Worm (Caenorhabditis elegans) whole organism, L4/young adult: Measurements from ENCODE around the gene srh-113.

Source experiments
- W03F9.2 ChIP-seq: fragments of 150-350 bp; optimal IDR thresholded peaks from 2 replicates; lab custom pipeline; 2014; ENCODE audit warnings: missing biosample characterization, missing genetic modification characterization
- dao-5 ChIP-seq: sonication (generic microtip); optimal IDR thresholded peaks from 2 replicates; lab custom pipeline; 2016; ENCODE audit warnings: missing genotype, missing genetic modification characterization, moderate library complexity, missing compliant biosample characterization
- him-1 ChIP-seq: sonication (generic microtip); optimal IDR thresholded peaks from 2 replicates; lab custom pipeline; 2016; ENCODE audit warnings: missing genotype, missing genetic modification reagents, missing genetic modification characterization, missing compliant biosample characterization

srh-113 gene

DNA sequence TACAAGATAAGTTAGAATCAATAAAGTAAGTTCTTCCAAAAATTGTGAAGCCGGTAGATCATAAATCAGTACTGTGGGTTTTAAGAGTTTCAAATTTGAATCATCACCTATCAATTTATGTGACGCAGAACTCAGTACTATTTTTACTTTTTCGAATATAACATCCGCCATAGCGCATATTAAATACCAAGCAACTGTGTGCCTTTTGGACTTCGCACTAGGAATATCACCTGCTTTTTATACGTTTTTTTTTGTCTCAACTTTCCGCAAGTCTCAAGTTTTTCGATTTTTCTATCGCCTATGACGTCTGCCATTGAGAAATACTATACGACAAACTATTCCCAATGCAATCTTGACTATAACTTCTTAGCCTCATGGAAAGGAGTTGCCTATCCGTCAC lies at the start of gene srh-113:
TSS of gene srh-113 (plus strand) at position 301 of the 400 bp plus-strand sequence.
- TF ChIP-seq dao-5 (tag; lab: Kevin White, UChicago) (no peak), W03F9.2 (no peak), him-1 (tag; lab: Kevin White, UChicago) (no peak)

DNA sequence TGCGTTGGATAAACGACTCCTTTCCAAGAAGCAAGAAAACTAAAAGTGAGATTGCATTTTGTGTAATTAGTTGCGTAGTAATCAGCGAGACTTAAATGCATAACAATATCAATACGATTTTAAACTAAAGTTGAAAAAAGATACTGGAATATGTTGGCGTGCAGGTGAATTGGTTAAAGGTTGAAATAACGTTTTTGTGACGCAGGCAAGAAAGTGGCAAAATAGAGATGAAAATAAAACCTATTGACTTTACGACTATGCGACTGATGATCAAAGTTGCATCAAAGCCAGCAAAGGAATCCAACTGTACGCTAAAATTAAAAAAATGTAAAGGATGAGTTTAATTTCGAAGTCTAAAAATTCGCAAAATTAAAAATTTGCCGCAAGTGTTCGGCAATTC lies 47.4 kb upstream of the srh-113 start, which contains the start of gene srh-102:
TSS of gene srh-102 (minus strand) at position 101 of the 400 bp plus-strand sequence.
- TF ChIP-seq W03F9.2 (no peak), dao-5 (tag; lab: Kevin White, UChicago) (no peak)

DNA sequence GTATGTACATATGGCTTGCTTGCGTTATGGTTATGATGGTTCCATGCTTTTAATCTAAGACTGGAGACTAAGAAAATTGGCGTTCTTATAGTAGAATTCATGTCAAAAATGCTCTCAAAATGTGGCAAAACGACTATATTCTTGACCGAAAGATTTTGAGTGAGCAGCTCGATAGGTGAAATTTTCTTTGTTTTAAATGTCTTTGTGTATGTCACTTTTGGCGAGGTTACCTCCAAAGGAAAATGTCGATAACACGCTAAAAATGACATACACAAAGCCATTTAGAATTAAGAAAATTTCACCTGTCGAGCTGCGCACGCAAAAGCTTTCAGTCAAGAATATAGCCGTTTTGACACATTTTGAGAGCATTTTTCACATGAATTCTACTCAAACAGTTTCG lies 45.4 kb upstream of the srh-113 start, which contains the start of gene srz-66:
TSS of gene srz-66 (minus strand) at position 101 of the 400 bp plus-strand sequence.
- TF ChIP-seq him-1 (tag; lab: Kevin White, UChicago) (no peak), W03F9.2 (no peak), dao-5 (tag; lab: Kevin White, UChicago) (no peak)

DNA sequence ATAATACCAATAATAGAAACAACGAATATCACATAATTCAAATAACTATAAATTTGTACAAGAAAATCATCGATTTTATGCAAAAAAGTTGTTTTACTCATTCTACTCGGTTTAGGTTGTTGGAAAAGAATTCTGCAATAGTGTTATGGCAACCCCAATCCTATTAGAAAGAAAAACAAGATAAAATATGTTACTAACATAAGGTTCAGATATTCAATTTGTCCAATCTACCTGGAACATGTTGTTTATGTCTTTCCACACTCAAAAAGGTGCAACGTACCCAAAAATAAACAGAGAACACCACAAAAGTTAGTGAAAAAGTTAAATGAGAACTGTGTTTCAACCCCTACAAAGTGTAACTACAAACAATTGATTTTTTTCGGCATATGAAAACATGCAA lies 42.0 kb upstream of the srh-113 start, which contains the start of gene srw-51:
TSS of gene srw-51 (minus strand) at position 101 of the 400 bp plus-strand sequence.
- TF ChIP-seq him-1 (tag; lab: Kevin White, UChicago) (no peak), dao-5 (tag; lab: Kevin White, UChicago) (no peak), W03F9.2 (no peak)

DNA sequence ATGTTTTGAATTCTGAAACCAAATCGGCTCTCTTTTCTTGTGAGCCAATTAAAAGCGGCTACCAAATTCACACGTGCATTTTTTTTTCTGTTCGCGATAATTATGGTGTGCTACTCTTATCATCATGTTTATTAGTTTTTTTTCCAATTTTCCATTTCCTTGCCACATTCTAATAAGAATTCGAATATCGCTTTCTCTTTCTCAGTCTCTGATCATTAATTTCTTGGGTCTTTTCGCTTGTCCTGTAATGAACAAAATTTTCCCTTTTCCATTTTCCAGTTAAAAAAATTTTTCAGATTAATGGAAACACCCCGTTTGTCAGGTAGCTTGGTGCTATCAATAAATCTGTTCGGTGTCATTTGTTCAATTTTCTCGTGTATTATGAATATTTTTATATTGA lies 41.3 kb upstream of the srh-113 start, which contains the start of gene srbc-26:
TSS of gene srbc-26 (plus strand) at position 301 of the 400 bp plus-strand sequence.
- TF ChIP-seq him-1 (tag; lab: Kevin White, UChicago) = no peak
- no peak for TF ChIP-seq dao-5 (tag; lab: Kevin White, UChicago)
- TF ChIP-seq W03F9.2 = no peak

DNA sequence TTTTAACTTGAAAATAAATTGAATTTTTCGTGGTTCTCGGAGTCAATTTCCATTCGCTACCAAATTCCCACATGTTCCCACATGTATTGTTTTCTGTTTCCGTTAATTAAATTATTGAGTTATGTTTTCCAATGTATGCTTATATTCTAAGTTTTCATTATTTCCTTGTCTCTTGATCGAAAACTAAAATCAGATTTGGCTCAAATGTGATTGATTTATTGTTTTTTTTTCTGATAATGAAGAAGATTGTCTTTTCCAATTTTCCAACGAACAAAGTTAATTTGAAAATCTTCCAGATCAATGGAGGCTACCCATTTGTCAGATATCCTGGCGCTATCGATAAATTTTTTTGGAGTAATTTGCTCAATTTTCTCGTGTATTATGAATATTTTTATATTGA lies 39.1 kb upstream of the srh-113 start, which contains the start of gene srbc-25:
TSS of gene srbc-25 (plus strand) at position 301 of the 400 bp plus-strand sequence.
- TF ChIP-seq dao-5 (tag; lab: Kevin White, UChicago) (no peak), W03F9.2 (no peak), him-1 (tag; lab: Kevin White, UChicago) (no peak)

DNA sequence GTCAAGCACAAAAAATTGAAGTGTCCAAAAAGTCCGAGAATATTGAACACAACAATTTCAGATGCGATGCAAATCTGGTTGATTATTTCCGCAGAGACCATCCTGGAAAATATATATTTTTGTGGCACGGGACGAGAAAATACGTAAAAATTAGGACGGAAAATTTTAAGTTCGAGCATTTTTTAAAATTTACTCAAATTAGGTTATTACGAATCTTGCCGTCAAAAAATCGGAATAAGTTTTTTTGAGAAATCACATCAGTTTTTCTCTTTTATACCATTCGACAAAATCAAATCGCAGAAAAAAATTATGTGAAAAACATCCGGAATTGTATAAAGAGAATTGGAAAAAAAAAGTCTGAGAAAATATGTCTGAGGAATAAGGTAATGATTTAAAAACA lies 34.9 kb upstream of the srh-113 start, which contains the start of gene srsx-1:
TSS of gene srsx-1 (minus strand) at position 101 of the 400 bp plus-strand sequence.
- TF ChIP-seq W03F9.2 = no peak
- no peak for TF ChIP-seq him-1 (tag; lab: Kevin White, UChicago)
- no peak for TF ChIP-seq dao-5 (tag; lab: Kevin White, UChicago)

DNA sequence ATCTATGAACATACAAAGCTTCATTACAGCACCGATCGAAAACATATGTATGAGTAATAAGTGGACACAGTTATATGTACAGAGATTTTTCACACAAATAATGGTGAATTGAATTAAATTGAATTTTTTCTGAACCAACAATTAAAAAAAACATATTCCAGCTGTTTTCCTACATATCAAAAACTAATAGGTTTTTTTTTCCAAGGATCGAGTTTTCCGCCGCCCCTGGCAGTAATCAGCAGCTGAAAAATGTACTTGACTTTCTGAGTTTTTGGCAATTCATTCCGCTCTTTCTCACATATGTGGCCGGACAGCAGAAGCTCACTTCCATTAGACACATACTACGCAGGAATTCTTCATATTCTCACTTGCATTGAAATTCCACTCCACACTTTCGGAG lies 34.4 kb upstream of the srh-113 start, which contains the start of gene srh-174:
TSS of gene srh-174 (plus strand) at position 301 of the 400 bp plus-strand sequence.
- no peak for TF ChIP-seq W03F9.2
- TF ChIP-seq dao-5 (tag; lab: Kevin White, UChicago) = no peak
- TF ChIP-seq him-1 (tag; lab: Kevin White, UChicago) = no peak

DNA sequence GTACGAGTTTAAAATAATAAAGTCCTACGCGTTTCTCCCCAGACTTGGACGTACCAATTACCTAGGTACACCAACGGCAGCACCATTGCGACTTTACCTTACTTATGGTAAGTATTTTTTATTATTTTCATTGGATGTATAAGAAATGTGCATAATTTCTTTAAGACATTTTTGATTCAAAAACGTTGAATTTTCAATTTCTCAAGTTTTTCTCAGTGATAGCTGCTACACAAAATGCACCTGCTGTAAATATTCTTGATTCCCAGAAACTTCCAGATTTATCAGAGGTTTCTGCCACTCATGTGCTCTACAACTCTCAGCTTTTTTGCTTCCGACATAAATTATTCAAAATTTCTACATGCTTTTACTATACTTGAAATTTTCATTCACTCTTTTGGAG lies 30.8 kb upstream of the srh-113 start, which contains the start of gene srh-159:
TSS of gene srh-159 (plus strand) at position 301 of the 400 bp plus-strand sequence.
- no peak for TF ChIP-seq dao-5 (tag; lab: Kevin White, UChicago)

DNA sequence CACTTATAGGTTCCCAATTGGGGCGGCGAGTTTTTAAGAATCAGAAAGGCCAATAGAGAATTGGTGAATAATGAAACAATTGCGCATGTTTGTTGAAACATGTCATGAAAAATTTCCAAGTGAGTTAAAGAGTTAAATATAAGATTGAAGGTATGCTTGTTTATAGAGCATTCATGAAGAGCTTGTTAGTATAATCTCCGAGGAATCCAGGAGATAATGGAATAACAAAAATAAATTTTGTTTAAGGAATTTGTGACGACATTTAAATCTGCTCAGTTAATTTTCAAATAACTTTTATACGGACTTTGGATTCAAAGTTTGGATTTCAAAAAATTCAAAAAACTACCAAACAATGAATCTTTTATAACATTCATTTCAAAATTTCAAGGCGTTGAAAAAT lies 22.4 kb upstream of the srh-113 start, which contains the start of gene str-199:
TSS of gene str-199 (minus strand) at position 101 of the 400 bp plus-strand sequence.
- TF ChIP-seq him-1 (tag; lab: Kevin White, UChicago) (no peak), W03F9.2 (no peak), dao-5 (tag; lab: Kevin White, UChicago) (no peak)

DNA sequence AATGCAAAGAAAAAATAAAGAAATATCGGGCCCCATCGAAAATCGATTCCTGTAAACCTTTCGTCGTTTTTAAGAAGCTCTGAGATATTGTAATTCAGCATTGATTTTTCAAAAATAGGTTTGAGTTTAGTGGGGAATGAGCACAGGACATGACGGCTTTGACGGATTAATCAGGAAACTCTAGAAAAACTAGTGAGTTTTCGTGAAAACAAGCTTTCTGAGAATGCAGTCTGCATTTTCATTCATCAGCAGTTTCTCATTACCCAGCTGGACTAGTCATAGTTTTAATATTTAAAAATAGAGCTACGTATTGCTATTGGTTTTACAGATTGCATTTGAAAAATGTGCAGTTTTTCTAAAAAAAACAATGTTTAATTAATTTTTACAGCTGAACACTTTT lies 20.6 kb upstream of the srh-113 start, which contains the start of gene srz-47:
TSS of gene srz-47 (minus strand) at position 101 of the 400 bp plus-strand sequence.
- no peak for TF ChIP-seq W03F9.2
- TF ChIP-seq him-1 (tag; lab: Kevin White, UChicago) = no peak
- TF ChIP-seq dao-5 (tag; lab: Kevin White, UChicago) = no peak

DNA sequence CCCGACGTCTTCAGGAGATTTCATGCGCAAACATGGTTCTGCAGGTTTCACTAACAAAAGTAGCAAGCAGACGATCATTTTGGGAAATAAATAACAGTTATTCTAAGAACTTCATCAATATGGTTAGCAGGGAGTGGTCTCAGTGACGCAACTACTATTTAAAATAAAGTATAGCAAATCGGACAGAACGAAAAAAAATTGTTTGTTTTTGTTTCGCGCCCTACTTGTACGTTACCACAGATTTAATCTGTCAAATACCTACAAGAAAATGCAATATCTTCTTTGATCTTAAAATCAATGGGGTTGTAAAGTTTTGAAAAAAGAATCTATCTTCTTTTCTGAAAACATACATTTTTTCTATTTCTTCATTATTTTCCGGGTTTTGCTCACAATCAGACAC lies 13.9 kb upstream of the srh-113 start, which contains the start of gene srz-96:
TSS of gene srz-96 (plus strand) at position 301 of the 400 bp plus-strand sequence.
- no peak for TF ChIP-seq dao-5 (tag; lab: Kevin White, UChicago)
- no peak for TF ChIP-seq W03F9.2
- no peak for TF ChIP-seq him-1 (tag; lab: Kevin White, UChicago)

DNA sequence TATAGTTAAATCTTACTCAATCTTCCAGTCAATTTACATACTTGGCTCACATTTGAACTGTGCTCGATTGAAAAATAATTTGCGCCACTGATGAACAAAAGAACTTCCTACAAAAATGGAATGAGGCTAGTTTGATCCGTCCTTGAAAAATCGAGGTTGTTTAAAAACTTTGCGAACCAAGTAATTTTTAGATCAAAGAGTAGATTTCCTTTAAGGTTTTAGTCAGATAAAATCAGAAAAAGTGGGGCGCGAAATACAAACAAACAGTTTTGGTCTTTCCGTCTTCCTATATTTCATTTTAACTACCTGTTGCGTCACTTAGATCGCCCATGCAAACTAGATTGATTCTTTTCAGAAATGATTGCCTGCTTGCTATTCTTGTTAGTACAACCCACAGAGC lies 11.0 kb upstream of the srh-113 start, which contains the start of gene Y68A4A.10:
TSS of gene Y68A4A.10 (plus strand) at position 301 of the 400 bp plus-strand sequence.
- TF ChIP-seq dao-5 (tag; lab: Kevin White, UChicago) (no peak), him-1 (tag; lab: Kevin White, UChicago) (no peak), W03F9.2 (no peak)

DNA sequence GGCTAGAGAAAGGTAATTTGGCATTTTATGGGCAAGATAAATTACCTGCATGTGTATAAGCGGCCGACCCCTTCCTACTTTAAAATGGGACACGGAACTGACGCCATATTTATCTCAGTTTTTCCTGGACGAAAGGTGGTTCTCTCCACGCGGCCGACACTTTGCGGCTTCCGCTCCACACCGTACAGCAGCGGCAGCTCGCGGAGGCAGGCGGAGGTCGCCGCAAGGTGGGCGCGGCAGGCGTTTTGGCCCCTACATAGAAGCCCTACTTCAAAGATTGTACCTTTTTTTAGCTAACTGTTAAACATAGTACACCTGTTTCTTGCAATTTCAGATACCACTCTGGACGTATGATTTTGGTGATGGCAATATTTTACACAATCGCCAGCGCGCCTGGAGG lies 6.4 kb upstream of the srh-113 start:
- TF ChIP-seq dao-5 (tag; lab: Kevin White, UChicago) (no peak), him-1 (tag; lab: Kevin White, UChicago) (no peak)
